Worm (Caenorhabditis elegans): Measurements from ENCODE around the gene F43D2.7.
A peak's percentile ranks its signal among the peaks of the same experiment; 100 is the strongest.

The F43D2.7 gene

ce11 chrV:14640071-14640470 lies at the start of gene F43D2.7:
Gene F43D2.7, minus strand, starts transcription at chrV:14640171.
- TF ChIP-seq dao-5 (tag; optimal IDR thresholded peaks at IDR 0.05) (no peak), W03F9.2 (tag; optimal IDR thresholded peaks at IDR 0.05) (no peak), him-1 (tag; optimal IDR thresholded peaks at IDR 0.05) (no peak)

ce11 chrV:14689060-14689750 lies 49.2 kb upstream of the F43D2.7 start, which contains the start of gene gasr-8:
Gene gasr-8, plus strand, starts transcription at chrV:14689110.
- TF ChIP-seq dao-5 (tag; optimal IDR thresholded peaks at IDR 0.05), result no peak
- no peak for TF ChIP-seq W03F9.2 (tag; optimal IDR thresholded peaks at IDR 0.05)
- TF ChIP-seq him-1 (tag; optimal IDR thresholded peaks at IDR 0.05), result no peak

- TF ChIP-seq him-1 (tag; optimal IDR thresholded peaks at IDR 0.05) (no peak), W03F9.2 (tag; optimal IDR thresholded peaks at IDR 0.05) (peak; percentile 48)
These were observed 48.3 kb upstream of the F43D2.7 start, which contains the start of gene C47E8.11 for ce11 chrV:14688097-14688912. Gene C47E8.11, plus strand, starts transcription at chrV:14688616.

- TF ChIP-seq him-1 (tag; optimal IDR thresholded peaks at IDR 0.05) (no peak), W03F9.2 (tag; optimal IDR thresholded peaks at IDR 0.05) (no peak), dao-5 (tag; optimal IDR thresholded peaks at IDR 0.05) (no peak)
These were observed 47.4 kb upstream of the F43D2.7 start for ce11 chrV:14687106-14687964.

ce11 chrV:14686231-14687105 lies 46.5 kb upstream of the F43D2.7 start:
- TF ChIP-seq him-1 (tag; optimal IDR thresholded peaks at IDR 0.05) (no peak), dao-5 (tag; optimal IDR thresholded peaks at IDR 0.05) (no peak), W03F9.2 (tag; optimal IDR thresholded peaks at IDR 0.05) (no peak)

ce11 chrV:14685435-14686058 lies 45.6 kb upstream of the F43D2.7 start, which contains the start of gene C47E8.4:
Gene C47E8.4, minus strand, starts transcription at chrV:14685485.
- TF ChIP-seq dao-5 (tag; optimal IDR thresholded peaks at IDR 0.05) (no peak), W03F9.2 (tag; optimal IDR thresholded peaks at IDR 0.05) (peak; percentile 94), him-1 (tag; optimal IDR thresholded peaks at IDR 0.05) (peak; percentile 96)

- TF ChIP-seq W03F9.2 (tag; optimal IDR thresholded peaks at IDR 0.05), result no peak
- TF ChIP-seq him-1 (tag; optimal IDR thresholded peaks at IDR 0.05), result no peak
- TF ChIP-seq dao-5 (tag; optimal IDR thresholded peaks at IDR 0.05), result no peak
These were observed 44.7 kb upstream of the F43D2.7 start, which contains the start of gene hsp-90 for ce11 chrV:14684359-14685312. Gene hsp-90, plus strand, starts transcription at chrV:14684918.

- no peak for TF ChIP-seq W03F9.2 (tag; optimal IDR thresholded peaks at IDR 0.05)
These were observed 44.0 kb upstream of the F43D2.7 start for ce11 chrV:14683926-14684325.

ce11 chrV:14683291-14683690 lies 43.3 kb upstream of the F43D2.7 start:
- no peak for TF ChIP-seq W03F9.2 (tag; optimal IDR thresholded peaks at IDR 0.05)
- TF ChIP-seq him-1 (tag; optimal IDR thresholded peaks at IDR 0.05), result no peak
- TF ChIP-seq dao-5 (tag; optimal IDR thresholded peaks at IDR 0.05), result no peak

ce11 chrV:14682870-14683269 lies 42.9 kb upstream of the F43D2.7 start:
- TF ChIP-seq him-1 (tag; optimal IDR thresholded peaks at IDR 0.05) (no peak), W03F9.2 (tag; optimal IDR thresholded peaks at IDR 0.05) (no peak), dao-5 (tag; optimal IDR thresholded peaks at IDR 0.05) (no peak)

- no peak for TF ChIP-seq W03F9.2 (tag; optimal IDR thresholded peaks at IDR 0.05)
These were observed 40.0 kb upstream of the F43D2.7 start, which contains the start of gene C47E8.3 for ce11 chrV:14680014-14680413. Gene C47E8.3, plus strand, starts transcription at chrV:14680314.

Measured in whole organism, L4/young adult.